Worm (Caenorhabditis elegans) whole organism, mixed stage, embryonic: ENCODE data around the gene glb-32.

Experiments used
- bed-3 ChIP-seq: fragments of 200-800 bp; sonication (Bioruptor generic); optimal IDR thresholded peaks from 3 replicates; lab custom pipeline; 2018; ENCODE audit warnings: mild to moderate bottlenecking, missing genetic modification characterization, moderate library complexity, missing compliant biosample characterization
- blmp-1 ChIP-seq: fragments of 150-350 bp; optimal IDR thresholded peaks from 2 replicates; lab custom pipeline; 2014; ENCODE audit warnings: missing biosample characterization, missing genetic modification characterization
- ceh-39 ChIP-seq: fragments of 150-350 bp; optimal IDR thresholded peaks from 2 replicates; lab custom pipeline; 2014; ENCODE audit warnings: missing biosample characterization, missing genetic modification characterization
- ceh-43 ChIP-seq: fragments of 200-800 bp; sonication (Bioruptor generic); optimal IDR thresholded peaks from 2 replicates; lab custom pipeline; 2018; ENCODE audit warnings: mild to moderate bottlenecking, missing genetic modification characterization, moderate library complexity, missing compliant biosample characterization
- ceh-83 ChIP-seq: fragments of 200-800 bp; sonication (Bioruptor generic); optimal IDR thresholded peaks from 2 replicates; lab custom pipeline; 2018; ENCODE audit warnings: mild to moderate bottlenecking, missing genetic modification characterization, missing compliant biosample characterization
- ces-1 ChIP-seq: fragments of 150-350 bp; optimal IDR thresholded peaks from 2 replicates; lab custom pipeline; 2014; ENCODE audit warnings: missing biosample characterization, missing genetic modification reagents, missing genetic modification characterization
- cnd-1 ChIP-seq: fragments of 200-800 bp; sonication (Bioruptor generic); optimal IDR thresholded peaks from 2 replicates; lab custom pipeline; 2018; ENCODE audit warnings: mild to moderate bottlenecking, missing genetic modification characterization, missing compliant biosample characterization
- drap-1 ChIP-seq: fragments of 200-800 bp; sonication (Bioruptor generic); optimal IDR thresholded peaks from 3 replicates; lab custom pipeline; 2018; ENCODE audit warnings: mild to moderate bottlenecking, missing genetic modification characterization, missing compliant biosample characterization
- elt-1 ChIP-seq: sonication (generic microtip); optimal IDR thresholded peaks from 2 replicates; lab custom pipeline; 2017; ENCODE audit warnings: missing genetic modification characterization, mild to moderate bottlenecking, missing compliant biosample characterization, antibody characterized with exemption, moderate library complexity, borderline replicate concordance; ENCODE audit not compliant: insufficient read depth
- elt-3 ChIP-seq: fragments of 150-350 bp; optimal IDR thresholded peaks from 2 replicates; lab custom pipeline; 2014; ENCODE audit warnings: missing biosample characterization, missing genetic modification characterization
- ham-2 ChIP-seq: fragments of 200-800 bp; sonication (Bioruptor generic); optimal IDR thresholded peaks from 2 replicates; lab custom pipeline; 2018; ENCODE audit warnings: mild to moderate bottlenecking, missing genetic modification characterization, missing compliant biosample characterization
- hlh-1 ChIP-seq: fragments of 150-350 bp; optimal IDR thresholded peaks from 2 replicates; lab custom pipeline; 2014; ENCODE audit warnings: missing biosample characterization, missing genetic modification reagents, missing genetic modification characterization
- lin-13 ChIP-seq: fragments of 150-350 bp; optimal IDR thresholded peaks from 2 replicates; lab custom pipeline; 2014; ENCODE audit warnings: missing biosample characterization, missing genetic modification characterization
- lin-32 ChIP-seq: fragments of 200-800 bp; sonication (Bioruptor generic); optimal IDR thresholded peaks from 2 replicates; lab custom pipeline; 2018; ENCODE audit warnings: mild to moderate bottlenecking, missing genetic modification characterization, missing compliant biosample characterization
- lsy-2 ChIP-seq: fragments of 150-350 bp; optimal IDR thresholded peaks from 2 replicates; lab custom pipeline; 2014; ENCODE audit warnings: missing biosample characterization, missing genetic modification characterization
- mab-5 ChIP-seq: fragments of 150-350 bp; optimal IDR thresholded peaks from 2 replicates; lab custom pipeline; 2014; ENCODE audit warnings: missing biosample characterization, missing genetic modification characterization
- mls-2 ChIP-seq: sonication (generic microtip); optimal IDR thresholded peaks from 2 replicates; lab custom pipeline; 2016; ENCODE audit warnings: mild to moderate bottlenecking, missing genetic modification characterization, moderate library complexity, missing compliant biosample characterization
- nhr-12 ChIP-seq: fragments of 150-350 bp; optimal IDR thresholded peaks from 2 replicates; lab custom pipeline; 2014; ENCODE audit warnings: missing biosample characterization, missing genetic modification characterization
- nhr-2 ChIP-seq: fragments of 150-350 bp; optimal IDR thresholded peaks from 2 replicates; lab custom pipeline; 2014; ENCODE audit warnings: missing biosample characterization, missing genetic modification characterization
- nhr-237 ChIP-seq: fragments of 150-350 bp; optimal IDR thresholded peaks from 2 replicates; lab custom pipeline; 2014; ENCODE audit warnings: missing biosample characterization, missing genetic modification characterization
- nhr-28 ChIP-seq: fragments of 150-350 bp; optimal IDR thresholded peaks from 2 replicates; lab custom pipeline; 2014; ENCODE audit warnings: missing biosample characterization, missing genetic modification characterization
- nhr-76 ChIP-seq: sonication (generic microtip); optimal IDR thresholded peaks from 2 replicates; lab custom pipeline; 2017; ENCODE audit warnings: missing biosample characterization, missing genetic modification characterization
- pha-4 ChIP-seq: fragments of 150-350 bp; optimal IDR thresholded peaks from 2 replicates; lab custom pipeline; 2018; ENCODE audit warnings: missing biosample characterization, missing genetic modification reagents, missing genetic modification characterization
- sem-2 ChIP-seq: fragments of 200-800 bp; sonication (Bioruptor generic); optimal IDR thresholded peaks from 2 replicates; lab custom pipeline; 2018; ENCODE audit warnings: mild to moderate bottlenecking, missing genetic modification characterization, missing compliant biosample characterization
- snpc-4 ChIP-seq: fragments of 150-350 bp; optimal IDR thresholded peaks from 2 replicates; lab custom pipeline; 2014; ENCODE audit warnings: missing biosample characterization, missing genetic modification characterization
- sptf-1 ChIP-seq: sonication (generic microtip); optimal IDR thresholded peaks from 2 replicates; lab custom pipeline; 2017; ENCODE audit warnings: mild to moderate bottlenecking, missing genetic modification characterization, moderate library complexity, missing compliant biosample characterization
- tbx-8 ChIP-seq: fragments of 200-800 bp; sonication (Bioruptor generic); optimal IDR thresholded peaks from 2 replicates; lab custom pipeline; 2018; ENCODE audit warnings: mild to moderate bottlenecking, missing genetic modification characterization, moderate library complexity, missing compliant biosample characterization
- unc-120 ChIP-seq: sonication (generic microtip); optimal IDR thresholded peaks from 2 replicates; lab custom pipeline; 2017; ENCODE audit warnings: missing genetic modification characterization, missing compliant biosample characterization; ENCODE audit not compliant: poor library complexity, severe bottlenecking
- unc-39 ChIP-seq: fragments of 150-350 bp; optimal IDR thresholded peaks from 2 replicates; lab custom pipeline; 2014; ENCODE audit warnings: missing biosample characterization, missing genetic modification characterization
- unc-62 ChIP-seq: fragments of 150-350 bp; optimal IDR thresholded peaks from 2 replicates; lab custom pipeline; 2014; ENCODE audit warnings: missing biosample characterization, missing genetic modification reagents, missing genetic modification characterization
- zip-8 ChIP-seq: fragments of 150-350 bp; optimal IDR thresholded peaks from 2 replicates; lab custom pipeline; 2014; ENCODE audit warnings: missing biosample characterization, missing genetic modification characterization
- ztf-11 ChIP-seq: fragments of 150-350 bp; optimal IDR thresholded peaks from 2 replicates; lab custom pipeline; 2014; ENCODE audit warnings: missing biosample characterization, missing genetic modification characterization

Gene glb-32

DNA sequence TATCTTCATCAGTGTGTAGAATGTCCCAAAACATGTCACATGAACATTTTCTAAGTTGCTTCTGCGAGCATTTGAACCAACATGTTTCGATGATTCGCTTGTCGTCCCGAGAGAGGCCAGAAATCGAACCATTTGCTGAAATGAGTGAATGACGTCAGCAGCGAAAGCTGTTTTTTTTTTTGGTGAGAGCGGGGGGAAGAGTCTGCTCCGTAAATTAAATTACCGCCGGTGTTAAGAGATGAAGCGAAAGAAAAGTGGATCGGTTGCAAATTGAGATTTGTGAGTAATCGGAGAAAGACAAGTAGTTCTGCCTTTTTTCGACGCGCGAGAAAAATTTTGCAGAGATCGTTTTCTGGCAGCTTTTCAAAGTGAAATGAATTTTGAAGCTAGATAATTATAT lies 1.0 kb downstream of the glb-32 start:
- TF ChIP-seq sptf-1 (tag; lab: Kevin White, UChicago) = no peak
- no peak for TF ChIP-seq snpc-4 (tag; lab: Kevin White, UChicago)
- no peak for TF ChIP-seq tbx-8
- no peak for TF ChIP-seq lin-32 (GFP tag; lab: Kevin White, UChicago)
- no peak for TF ChIP-seq nhr-2 (tag; lab: Kevin White, UChicago)
- TF ChIP-seq lsy-2 = no peak
- TF ChIP-seq nhr-237 (tag; lab: Kevin White, UChicago) = no peak
- TF ChIP-seq ces-1 (GFP tag; lab: Kevin White, UChicago) = no peak
- TF ChIP-seq unc-120 (tag; lab: Kevin White, UChicago) = no peak
- TF ChIP-seq cnd-1 (tag; lab: Kevin White, UChicago) = no peak
- TF ChIP-seq ham-2 (GFP tag; lab: Kevin White, UChicago) = no peak
- TF ChIP-seq lin-13 (tag; lab: Kevin White, UChicago) = no peak
- no peak for TF ChIP-seq pha-4 (tag; lab: Kevin White, UChicago)
- no peak for TF ChIP-seq unc-62 (GFP tag; lab: Kevin White, UChicago)
- TF ChIP-seq mls-2 (tag; lab: Kevin White, UChicago) = no peak
- TF ChIP-seq elt-3 (tag; lab: Kevin White, UChicago) = no peak
- no peak for TF ChIP-seq blmp-1
- TF ChIP-seq mab-5 (tag; lab: Kevin White, UChicago) = no peak

DNA sequence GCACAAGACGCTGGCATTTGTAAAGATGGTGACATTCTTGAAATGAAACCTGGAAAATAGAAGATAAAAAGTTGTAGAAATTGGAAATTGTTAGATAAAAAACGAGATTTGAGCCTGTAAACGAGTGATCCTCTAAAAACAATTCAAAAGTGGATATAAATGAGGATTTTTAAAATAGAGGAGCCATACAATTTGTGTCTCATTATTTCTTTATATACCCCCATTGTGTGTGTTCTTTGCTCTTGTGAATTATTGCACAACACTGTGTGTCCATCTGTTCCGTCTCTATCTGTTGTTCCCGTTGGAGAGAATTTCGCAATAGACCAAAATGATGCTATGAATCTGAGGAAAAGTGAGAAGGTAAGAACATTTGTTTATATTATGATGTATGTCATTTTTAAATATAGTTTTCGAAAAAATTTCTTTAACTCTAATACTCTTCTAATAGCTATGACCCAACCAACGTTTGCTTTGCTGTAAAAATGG lies 2.4 kb downstream of the glb-32 start, which contains the start of gene Y58A7A.5:
Y58A7A.5 (minus strand) TSS at position 51 of the 486 bp plus-strand sequence.
- no peak for TF ChIP-seq unc-39 (tag; lab: Kevin White, UChicago)
- no peak for TF ChIP-seq sptf-1 (tag; lab: Kevin White, UChicago)
- TF ChIP-seq zip-8 (tag; lab: Kevin White, UChicago) = peak; percentile 15
- TF ChIP-seq snpc-4 (tag; lab: Kevin White, UChicago) = no peak
- no peak for TF ChIP-seq drap-1 (GFP tag; lab: Kevin White, UChicago)
- TF ChIP-seq ztf-11 = no peak
- no peak for TF ChIP-seq mls-2 (tag; lab: Kevin White, UChicago)
- no peak for TF ChIP-seq cnd-1 (tag; lab: Kevin White, UChicago)

DNA sequence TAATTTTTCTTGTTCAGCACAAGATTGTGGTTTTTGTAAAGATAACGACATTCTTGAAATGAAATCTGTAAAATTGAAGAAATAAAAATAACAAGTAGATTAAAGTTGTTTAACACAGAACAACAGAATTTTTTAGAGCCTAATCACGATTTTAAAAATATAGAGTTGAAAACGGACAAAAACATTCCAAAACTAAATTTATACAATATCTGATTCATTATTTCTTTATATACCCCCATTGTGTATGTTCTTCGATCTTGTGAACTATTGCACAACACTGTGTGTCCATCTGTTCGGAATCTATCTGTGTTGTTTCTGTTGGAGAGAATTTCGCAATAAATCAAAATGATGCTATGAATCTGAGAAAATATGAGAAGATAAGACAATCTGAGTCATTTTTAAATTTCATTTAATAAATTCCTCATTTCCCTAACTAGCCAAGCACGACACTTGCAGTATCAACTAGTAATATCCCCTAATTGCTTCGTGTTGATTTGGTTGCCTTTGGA lies 4.3 kb downstream of the glb-32 start, which contains the start of gene Y58A7A.4:
Y58A7A.4 (minus strand) TSS at position 51 of the 509 bp plus-strand sequence.
- TF ChIP-seq ztf-11 = no peak
- TF ChIP-seq nhr-76 (tag; lab: Kevin White, UChicago) = no peak
- TF ChIP-seq blmp-1 = no peak
- no peak for TF ChIP-seq cnd-1 (tag; lab: Kevin White, UChicago)
- TF ChIP-seq ces-1 (GFP tag; lab: Kevin White, UChicago) = no peak
- no peak for TF ChIP-seq lin-32 (GFP tag; lab: Kevin White, UChicago)
- no peak for TF ChIP-seq nhr-237 (tag; lab: Kevin White, UChicago)
- no peak for TF ChIP-seq sptf-1 (tag; lab: Kevin White, UChicago)
- no peak for TF ChIP-seq pha-4 (tag; lab: Kevin White, UChicago)
- TF ChIP-seq mls-2 (tag; lab: Kevin White, UChicago) = no peak
- TF ChIP-seq nhr-12 (tag; lab: Kevin White, UChicago) = no peak
- no peak for TF ChIP-seq zip-8 (tag; lab: Kevin White, UChicago)
- TF ChIP-seq elt-3 (tag; lab: Kevin White, UChicago) = no peak
- no peak for TF ChIP-seq sem-2 (GFP tag; lab: Kevin White, UChicago)
- no peak for TF ChIP-seq bed-3 (GFP tag; lab: Kevin White, UChicago)
- no peak for TF ChIP-seq elt-1 (tag; lab: Kevin White, UChicago)
- TF ChIP-seq ceh-43 = no peak
- no peak for TF ChIP-seq nhr-28 (tag; lab: Kevin White, UChicago)
- TF ChIP-seq hlh-1 (tag; lab: Kevin White, UChicago) = no peak

DNA sequence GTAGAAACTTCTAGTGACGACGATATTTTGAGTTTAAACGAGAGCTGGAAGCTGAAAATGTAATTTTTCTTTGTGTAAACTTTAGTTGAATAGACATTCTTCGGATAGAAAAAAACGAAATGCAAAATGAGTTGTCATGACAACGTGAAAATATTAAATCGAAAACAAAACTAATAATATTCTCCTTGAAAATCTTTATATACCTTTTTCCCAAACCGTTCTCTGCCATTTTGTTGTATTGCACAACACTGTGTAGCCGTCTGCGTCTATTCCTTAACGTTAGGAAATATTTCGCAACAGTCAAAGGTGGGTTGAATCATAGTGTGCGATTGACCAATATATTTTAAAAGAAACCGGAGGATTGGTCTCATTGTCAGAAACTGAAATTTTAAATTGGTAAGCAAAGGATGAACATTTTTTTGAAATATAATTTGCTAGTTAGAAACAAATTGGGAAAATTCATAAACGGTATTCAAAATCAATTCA lies 8.5 kb downstream of the glb-32 start, which contains the start of gene Y58A7A.3:
Y58A7A.3 (minus strand) TSS at position 51 of the 486 bp plus-strand sequence.
- TF ChIP-seq nhr-12 (tag; lab: Kevin White, UChicago) (no peak), nhr-76 (tag; lab: Kevin White, UChicago) (no peak), lin-13 (tag; lab: Kevin White, UChicago) (no peak), ceh-39 (tag; lab: Kevin White, UChicago) (no peak), zip-8 (tag; lab: Kevin White, UChicago) (peak; percentile 1), ceh-83 (no peak), snpc-4 (tag; lab: Kevin White, UChicago) (no peak), elt-3 (tag; lab: Kevin White, UChicago) (peak; percentile 86)
